Fruit fly (Drosophila melanogaster) whole organism, embryonic: ENCODE data around the gene CG10185.

Source experiments
- Awh ChIP-seq: fragments of 200-800 bp; sonication (Bioruptor generic); IDR thresholded peaks from 2 replicates; pipeline ENCODE4, ENCODE4 v1.3.6; 2022; ENCODE audit warnings: missing biosample characterization, missing genetic modification characterization
- B-H1 ChIP-seq: fragments of 200-800 bp; sonication (Bioruptor generic); IDR thresholded peaks from 3 replicates; pipeline ENCODE4 v1.3.6; 2022; ENCODE audit warnings: missing biosample characterization, missing genetic modification characterization
- Bdp1 ChIP-seq: fragments of 200-800 bp; sonication (Bioruptor generic); optimal IDR thresholded peaks from 3 replicates; lab custom pipeline; 2016; ENCODE audit warnings: missing biosample characterization, missing genetic modification characterization
- CG10267 ChIP-seq: fragments of 200-800 bp; sonication (Bioruptor generic); optimal IDR thresholded peaks from 2 replicates; lab custom pipeline; 2018; ENCODE audit warnings: missing biosample characterization, mild to moderate bottlenecking, missing genetic modification characterization, moderate library complexity
- CG12155 ChIP-seq: fragments of 200-800 bp; sonication (Bioruptor generic); optimal IDR thresholded peaks from 3 replicates; lab custom pipeline; 2016; ENCODE audit warnings: missing biosample characterization, missing genetic modification characterization
- CG12236 ChIP-seq: fragments of 200-800 bp; sonication (Bioruptor generic); optimal IDR thresholded peaks from 2 replicates; lab custom pipeline; 2016; ENCODE audit warnings: missing biosample characterization, missing genetic modification characterization
- CG1233 ChIP-seq: fragments of 200-800 bp; sonication (Bioruptor generic); optimal IDR thresholded peaks from 4 replicates; lab custom pipeline; 2018; ENCODE audit warnings: missing biosample characterization, mild to moderate bottlenecking, missing genetic modification characterization
- CG12744 ChIP-seq: fragments of 200-800 bp; sonication (Bioruptor generic); optimal IDR thresholded peaks from 2 replicates; lab custom pipeline; 2016; ENCODE audit warnings: missing biosample characterization, missing genetic modification characterization
- CG14050 ChIP-seq: fragments of 200-800 bp; sonication (Bioruptor generic); IDR thresholded peaks from 3 replicates; pipeline ENCODE4 v1.3.6; 2022; ENCODE audit warnings: missing biosample characterization, missing genetic modification characterization
- CG1529 ChIP-seq: fragments of 200-800 bp; sonication (Bioruptor generic); optimal IDR thresholded peaks from 3 replicates; lab custom pipeline; 2018; ENCODE audit warnings: missing biosample characterization, missing genetic modification characterization
- CG15514 ChIP-seq: fragments of 200-800 bp; sonication (Bioruptor generic); optimal IDR thresholded peaks from 3 replicates; lab custom pipeline; 2017; ENCODE audit warnings: missing biosample characterization, missing genetic modification characterization, mild to moderate bottlenecking, moderate library complexity, missing genetic modification reagents
- CG1792 ChIP-seq: fragments of 200-800 bp; sonication (Bioruptor generic); optimal IDR thresholded peaks from 2 replicates; lab custom pipeline; 2016; ENCODE audit warnings: missing biosample characterization, missing genetic modification characterization
- CG18764 ChIP-seq: fragments of 200-800 bp; sonication (Bioruptor generic); optimal IDR thresholded peaks from 3 replicates; lab custom pipeline; 2016; ENCODE audit warnings: missing biosample characterization, missing genetic modification characterization
- CG30431 ChIP-seq: fragments of 200-800 bp; sonication (Bioruptor generic); optimal IDR thresholded peaks from 2 replicates; lab custom pipeline; 2017; ENCODE audit warnings: missing biosample characterization, missing genetic modification characterization
- CG34422 ChIP-seq: fragments of 200-800 bp; sonication (Bioruptor generic); IDR thresholded peaks from 3 replicates; pipeline ENCODE4 v1.3.6; 2022; ENCODE audit warnings: missing biosample characterization, missing genetic modification characterization
- CG6683 ChIP-seq: fragments of 200-800 bp; sonication (Bioruptor generic); optimal IDR thresholded peaks from 2 replicates; lab custom pipeline; 2017; ENCODE audit warnings: missing biosample characterization, mild to moderate bottlenecking, missing genetic modification characterization, missing genetic modification reagents
- CG8290 ChIP-seq, 3 experiments: fragments of 200-800 bp; sonication (Bioruptor generic); optimal IDR thresholded peaks; 2 replicates each; lab custom pipeline; 2016 to 2019; ENCODE audit warnings: missing biosample characterization in 3 of 3, missing genetic modification characterization in 3 of 3, mild to moderate bottlenecking in 2 of 3, moderate library complexity in 1 of 3
- CG9817 ChIP-seq: fragments of 200-800 bp; sonication (Bioruptor generic); optimal IDR thresholded peaks from 2 replicates; lab custom pipeline; 2018; ENCODE audit warnings: missing biosample characterization, mild to moderate bottlenecking, missing genetic modification characterization, moderate library complexity
- Doc3 ChIP-seq: fragments of 200-800 bp; sonication (Bioruptor generic); IDR thresholded peaks from 3 replicates; pipeline ENCODE4 v1.3.6; 2022; ENCODE audit warnings: missing biosample characterization, missing genetic modification characterization; ENCODE audit not compliant: partially characterized antibody
- Dref ChIP-seq: fragments of 200-800 bp; sonication (Bioruptor generic); IDR thresholded peaks from 2 replicates; pipeline ENCODE4 v1.3.6; 2022; ENCODE audit warnings: missing biosample characterization, missing genetic modification characterization
- Fer3 ChIP-seq: fragments of 200-800 bp; sonication (Bioruptor generic); optimal IDR thresholded peaks from 2 replicates; lab custom pipeline; 2018; ENCODE audit warnings: missing biosample characterization, mild to moderate bottlenecking, missing genetic modification characterization, moderate library complexity
- Hr3 ChIP-seq: fragments of 200-800 bp; sonication (Bioruptor generic); optimal IDR thresholded peaks from 3 replicates; lab custom pipeline; 2016; ENCODE audit warnings: missing biosample characterization, missing genetic modification characterization
- Jarid2 ChIP-seq: fragments of 200-800 bp; sonication (Bioruptor generic); optimal IDR thresholded peaks from 3 replicates; lab custom pipeline; 2017; ENCODE audit warnings: mild to moderate bottlenecking, missing biosample characterization, missing genetic modification reagents, missing genetic modification characterization
- MESR4 ChIP-seq: fragments of 200-800 bp; sonication (Bioruptor generic); optimal IDR thresholded peaks from 2 replicates; lab custom pipeline; 2018; ENCODE audit warnings: missing biosample characterization, mild to moderate bottlenecking, missing genetic modification characterization, moderate library complexity
- Mad ChIP-seq: fragments of 200-800 bp; sonication (Bioruptor generic); optimal IDR thresholded peaks from 2 replicates; lab custom pipeline; 2016; ENCODE audit warnings: missing biosample characterization, missing genetic modification characterization
- Med ChIP-seq: fragments of 200-800 bp; sonication (Bioruptor generic); peaks from one replicate; lab custom pipeline; 2016; ENCODE audit warnings: missing biosample characterization, missing genetic modification characterization, mild to moderate bottlenecking, inconsistent platforms, moderate library complexity
- Meics ChIP-seq: fragments of 200-800 bp; sonication (Bioruptor generic); optimal IDR thresholded peaks from 2 replicates; lab custom pipeline; 2017; ENCODE audit warnings: missing biosample characterization, mild to moderate bottlenecking, missing genetic modification characterization
- Sry-β ChIP-seq: fragments of 200-800 bp; sonication (Bioruptor generic); optimal IDR thresholded peaks from 2 replicates; lab custom pipeline; 2018; ENCODE audit warnings: missing biosample characterization, mild to moderate bottlenecking, missing genetic modification characterization, moderate library complexity
- ab ChIP-seq: fragments of 200-800 bp; sonication (Bioruptor generic); optimal IDR thresholded peaks from 2 replicates; lab custom pipeline; 2016; ENCODE audit warnings: missing biosample characterization, missing genetic modification characterization
- bigmax ChIP-seq: fragments of 200-800 bp; sonication (Bioruptor generic); optimal IDR thresholded peaks from 2 replicates; lab custom pipeline; 2018; ENCODE audit warnings: missing biosample characterization, mild to moderate bottlenecking, missing genetic modification characterization
- bsh ChIP-seq, 2 experiments: fragments of 200-800 bp; sonication (Bioruptor generic); optimal IDR thresholded peaks; 2 replicates each; lab custom pipeline; 2017 to 2018; ENCODE audit warnings: mild to moderate bottlenecking in 2 of 2, missing biosample characterization in 2 of 2, missing genetic modification characterization in 2 of 2, moderate library complexity in 1 of 2
- chif ChIP-seq, 2 experiments: fragments of 200-800 bp; sonication (Bioruptor generic); optimal IDR thresholded peaks; 3 replicates each; lab custom pipeline; 2016; ENCODE audit warnings: missing biosample characterization in 2 of 2, missing genetic modification characterization in 2 of 2
- dimm ChIP-seq: fragments of 200-800 bp; sonication (Bioruptor generic); IDR thresholded peaks from 2 replicates; pipeline ENCODE4 v1.3.6; 2022; ENCODE audit warnings: missing biosample characterization, missing genetic modification characterization
- gcm ChIP-seq: fragments of 200-800 bp; sonication (Bioruptor generic); optimal IDR thresholded peaks from 2 replicates; lab custom pipeline; 2019; ENCODE audit warnings: missing biosample characterization, mild to moderate bottlenecking, missing genetic modification characterization, moderate library complexity
- gsb ChIP-seq: fragments of 200-800 bp; sonication (Bioruptor generic); IDR thresholded peaks from 2 replicates; pipeline ENCODE4 v1.3.6; 2022; ENCODE audit warnings: missing biosample characterization, missing genetic modification characterization
- ham ChIP-seq: fragments of 200-800 bp; sonication (Bioruptor generic); IDR thresholded peaks from 2 replicates; pipeline ENCODE4 v1.3.6; 2022; ENCODE audit warnings: missing biosample characterization, missing genetic modification characterization
- luna ChIP-seq: fragments of 200-800 bp; sonication (Bioruptor generic); optimal IDR thresholded peaks from 2 replicates; lab custom pipeline; 2016; ENCODE audit warnings: missing biosample characterization, missing genetic modification characterization
- otp ChIP-seq: fragments of 200-800 bp; sonication (Bioruptor generic); IDR thresholded peaks from 3 replicates; pipeline ENCODE4, ENCODE4 v1.3.6; 2022; ENCODE audit warnings: missing biosample characterization, missing genetic modification characterization
- sc ChIP-seq, 3 experiments: fragments of >200 bp in 2 of 3; fragments of 200-800 bp in 1 of 3; sonication (Bioruptor generic) in 1 of 3; optimal IDR thresholded peaks; 2 replicates in 2 of 3; 3 replicates in 1 of 3; lab custom pipeline; 2017; ENCODE audit warnings: mild to moderate bottlenecking in 1 of 3, missing biosample characterization in 1 of 3, missing genetic modification characterization in 1 of 3, missing genetic modification reagents in 1 of 3
- scrt ChIP-seq: fragments of 200-800 bp; sonication (Bioruptor generic); optimal IDR thresholded peaks from 2 replicates; lab custom pipeline; 2018; ENCODE audit warnings: missing biosample characterization, mild to moderate bottlenecking, missing genetic modification characterization, moderate library complexity
- sim ChIP-seq: fragments of 200-800 bp; sonication (Bioruptor generic); IDR thresholded peaks from 2 replicates; pipeline ENCODE4 v1.3.6; 2022; ENCODE audit warnings: missing biosample characterization, missing genetic modification characterization
- sug ChIP-seq: fragments of 200-800 bp; optimal IDR thresholded peaks from 2 replicates; lab custom pipeline; 2019; ENCODE audit warnings: missing biosample characterization, mild to moderate bottlenecking, missing genetic modification characterization, moderate library complexity
- tap ChIP-seq: fragments of 200-800 bp; optimal IDR thresholded peaks from 3 replicates; lab custom pipeline; 2019; ENCODE audit warnings: missing biosample characterization, mild to moderate bottlenecking, missing genetic modification characterization, moderate library complexity
- tgo ChIP-seq: fragments of 200-800 bp; sonication (Bioruptor generic); IDR thresholded peaks from 3 replicates; pipeline ENCODE4 v1.3.6; 2022; ENCODE audit warnings: missing biosample characterization, missing genetic modification characterization
- tin ChIP-seq: fragments of 200-800 bp; sonication (Bioruptor generic); optimal IDR thresholded peaks from 3 replicates; lab custom pipeline; 2016; ENCODE audit warnings: missing biosample characterization, missing genetic modification characterization
- tll ChIP-seq, 2 experiments: fragments of 200-800 bp in 1 of 2; fragments of >200 bp in 1 of 2; sonication (Bioruptor generic) in 1 of 2; optimal IDR thresholded peaks; 2 replicates each; lab custom pipeline; 2017 to 2019; ENCODE audit warnings: missing biosample characterization in 2 of 2, missing genetic modification characterization in 2 of 2, mild to moderate bottlenecking in 1 of 2, moderate library complexity in 1 of 2
- tx ChIP-seq: fragments of 200-800 bp; sonication (Bioruptor generic); optimal IDR thresholded peaks from 2 replicates; lab custom pipeline; 2016; ENCODE audit warnings: missing biosample characterization, missing genetic modification characterization
- unpg ChIP-seq: fragments of 200-800 bp; sonication (Bioruptor generic); optimal IDR thresholded peaks from 3 replicates; lab custom pipeline; 2018; ENCODE audit warnings: missing biosample characterization, mild to moderate bottlenecking, missing genetic modification characterization, moderate library complexity
- vvl ChIP-seq: fragments of 200-800 bp; sonication (Bioruptor generic); IDR thresholded peaks from 2 replicates; pipeline ENCODE4 v1.3.6; 2022; ENCODE audit warnings: missing biosample characterization, missing genetic modification characterization

Gene CG10185

dm6 chr3R:16025587-16026223, 41.7 kb downstream of the CG10185 start, which contains the start of gene pnr (continued):
- no peak; the same call in 2 of the 3 replicates for TF ChIP-seq tgo (GFP tag; lab: Robert Waterston, UW)
- no peak for TF ChIP-seq Hr3 (GFP tag; lab: Kevin White, UChicago)
- TF ChIP-seq chif (GFP tag; optimal IDR thresholded peaks at IDR 0.05; lab: Kevin White, UChicago) = no peak
- no peak for TF ChIP-seq sim (GFP tag; lab: Robert Waterston, UW)
- peak; percentile 53 for TF ChIP-seq gcm (GFP tag; lab: Kevin White, UChicago)
- no peak for TF ChIP-seq bigmax (GFP tag; lab: Kevin White, UChicago)
- no peak for TF ChIP-seq Meics (GFP tag; lab: Kevin White, UChicago)
- TF ChIP-seq MESR4 (GFP tag; lab: Kevin White, UChicago) = no peak
- no peak for TF ChIP-seq tap (tag; lab: Kevin White, UChicago)
- TF ChIP-seq CG6683 (GFP tag; lab: Kevin White, UChicago) = no peak
- TF ChIP-seq CG1233 (GFP tag; lab: Kevin White, UChicago) = no peak
- TF ChIP-seq CG30431 (GFP tag; lab: Kevin White, UChicago) = no peak
- TF ChIP-seq Awh (GFP tag; lab: Robert Waterston, UW) = no peak
- TF ChIP-seq ab (GFP tag; lab: Kevin White, UChicago) = no peak
- TF ChIP-seq CG8290 (GFP tag; optimal IDR thresholded peaks at IDR 0.05; lab: Kevin White, UChicago) = no peak
- no peak for TF ChIP-seq CG8290 (tag; optimal IDR thresholded peaks at IDR 0.05; lab: Kevin White, UChicago)
- no peak for TF ChIP-seq CG15514 (GFP tag; lab: Kevin White, UChicago)
- no peak for TF ChIP-seq bsh (GFP tag; optimal IDR thresholded peaks at IDR 0.05; lab: Kevin White, UChicago)
- no peak for TF ChIP-seq CG1529
- TF ChIP-seq luna (GFP tag; lab: Kevin White, UChicago) = no peak
- no peak for TF ChIP-seq tin (GFP tag; lab: Kevin White, UChicago)
- TF ChIP-seq ham = no peak
- no peak for TF ChIP-seq CG18764 (GFP tag; lab: Kevin White, UChicago)
- no peak for TF ChIP-seq CG1792 (GFP tag; lab: Kevin White, UChicago)
- TF ChIP-seq Dref (GFP tag; lab: Robert Waterston, UW) = 0 out of 2 replicates have a peak, but pooled peaks have one; percentile 13
- no peak for TF ChIP-seq Mad (GFP tag; lab: Kevin White, UChicago)
- peak in 1 of 2 experiments; percentile 49 for TF ChIP-seq tll (GFP tag; optimal IDR thresholded peaks at IDR 0.05; lab: Kevin White, UChicago)
- TF ChIP-seq sug = no peak
- peak; percentile 21 for TF ChIP-seq CG10267 (tag; lab: Kevin White, UChicago)
- no peak for TF ChIP-seq scrt (GFP tag; lab: Kevin White, UChicago)
- no peak for TF ChIP-seq Bdp1 (GFP tag; lab: Kevin White, UChicago)
- TF ChIP-seq CG12155 (GFP tag; lab: Kevin White, UChicago) = no peak
- no peak for TF ChIP-seq CG34422 (GFP tag; lab: Robert Waterston, UW)
- TF ChIP-seq vvl (GFP tag; lab: Robert Waterston, UW) = peak; percentile 86
- TF ChIP-seq CG14050 = no peak
- TF ChIP-seq Fer3 (tag; lab: Kevin White, UChicago) = no peak
- TF ChIP-seq otp (GFP tag; lab: Robert Waterston, UW) = 0 out of 3 replicates have a peak, but pooled peaks have one; percentile 63
- TF ChIP-seq CG9817 = no peak
- no peak for TF ChIP-seq CG12744
- no peak for TF ChIP-seq dimm (GFP tag; lab: Robert Waterston, UW)
- TF ChIP-seq tx (GFP tag; lab: Kevin White, UChicago) = no peak
- no peak for TF ChIP-seq CG12236 (GFP tag; lab: Kevin White, UChicago)
- peak; percentile 68 for TF ChIP-seq Jarid2 (GFP tag; lab: Kevin White, UChicago)
- no peak for TF ChIP-seq sc (optimal IDR thresholded peaks at IDR 0.05; lab: Kevin White, UChicago)
- TF ChIP-seq sc (GFP tag; optimal IDR thresholded peaks at IDR 0.05; lab: Kevin White, UChicago) = no peak
- TF ChIP-seq Doc3 (GFP tag; lab: Robert Waterston, UW) = no peak
- no peak for TF ChIP-seq gsb (GFP tag; lab: Robert Waterston, UW)
- TF ChIP-seq unpg (GFP tag; lab: Kevin White, UChicago) = no peak
- peak; percentile 89 for TF ChIP-seq Med (GFP tag; lab: Kevin White, UChicago)
- TF ChIP-seq Sry-β = no peak
- TF ChIP-seq B-H1 = no peak
